Worm (Caenorhabditis elegans): Measurements from ENCODE around the gene T23G4.127.
"Not testable (repeated sequence)": the region's sequence is repeated elsewhere in the genome, so short reads cannot be mapped to it uniquely, and the experiment has no call there.

DNA sequence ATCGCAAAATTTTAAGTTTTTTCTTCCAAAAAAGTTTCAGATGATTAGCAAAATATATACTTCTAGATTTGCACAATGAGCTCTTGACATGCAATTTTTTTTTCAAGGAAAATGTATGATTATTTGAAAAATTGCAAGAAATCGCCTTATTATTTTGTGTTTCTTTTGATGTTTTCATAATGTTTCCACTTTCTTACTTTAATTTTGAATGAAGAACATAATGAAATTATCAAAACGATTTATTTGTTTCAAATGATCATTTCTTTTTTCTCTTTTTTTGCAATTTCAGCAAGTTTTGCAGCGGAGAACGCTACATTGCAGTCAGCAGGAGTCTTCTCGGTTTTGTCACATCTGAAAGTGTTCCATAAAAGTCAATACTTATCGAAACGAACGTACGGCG lies 46.5 kb downstream of the T23G4.127 start, which contains the start of gene Y45F10C.6:
- not testable (repeated sequence) for TF ChIP-seq nhr-12 (tag; optimal IDR thresholded peaks at IDR 0.05); snpc-4 (tag; optimal IDR thresholded peaks at IDR 0.05); elt-3 (tag; optimal IDR thresholded peaks at IDR 0.05); unc-62 (GFP tag; optimal IDR thresholded peaks at IDR 0.05)
